Fruit fly (Drosophila melanogaster) whole organism, embryonic: Measurements from ENCODE around the gene ATPsynepsilonL.
A peak's percentile ranks its signal among the peaks of the same experiment; 100 is the strongest.

Experiments used
- Bgb ChIP-seq: fragments of 200-800 bp; sonication (Bioruptor generic); IDR thresholded peaks from 2 replicates; pipeline ENCODE4 v1.3.6; 2022; ENCODE audit warnings: missing biosample characterization, missing genetic modification characterization; ENCODE audit not compliant: partially characterized antibody
- CG10431 ChIP-seq: fragments of 200-800 bp; sonication (Bioruptor generic); optimal IDR thresholded peaks from 3 replicates; lab custom pipeline; 2018; ENCODE audit warnings: missing biosample characterization, mild to moderate bottlenecking, missing genetic modification characterization
- CG10565 ChIP-seq: fragments of 200-800 bp; sonication (Bioruptor generic); optimal IDR thresholded peaks from 3 replicates; lab custom pipeline; 2016; ENCODE audit warnings: missing biosample characterization, mild to moderate bottlenecking, missing genetic modification characterization
- CG11723 ChIP-seq: fragments of 200-800 bp; sonication (Bioruptor generic); optimal IDR thresholded peaks from 2 replicates; lab custom pipeline; 2017; ENCODE audit warnings: missing biosample characterization, mild to moderate bottlenecking, missing genetic modification characterization
- CG1233 ChIP-seq: fragments of 200-800 bp; sonication (Bioruptor generic); optimal IDR thresholded peaks from 4 replicates; lab custom pipeline; 2018; ENCODE audit warnings: missing biosample characterization, mild to moderate bottlenecking, missing genetic modification characterization
- CG12391 ChIP-seq: fragments of 200-800 bp; sonication (Bioruptor generic); optimal IDR thresholded peaks from 3 replicates; lab custom pipeline; 2018; ENCODE audit warnings: missing biosample characterization, mild to moderate bottlenecking, missing genetic modification characterization, moderate library complexity
- CG12659 ChIP-seq: fragments of 200-800 bp; sonication (Bioruptor generic); optimal IDR thresholded peaks from 3 replicates; lab custom pipeline; 2017; ENCODE audit warnings: mild to moderate bottlenecking, missing biosample characterization, missing genetic modification reagents, missing genetic modification characterization
- CG15011 ChIP-seq: fragments of 200-800 bp; sonication (Bioruptor generic); optimal IDR thresholded peaks from 3 replicates; lab custom pipeline; 2018; ENCODE audit warnings: missing biosample characterization, mild to moderate bottlenecking, missing genetic modification characterization
- CG15696 ChIP-seq: fragments of 200-800 bp; sonication (Bioruptor generic); optimal IDR thresholded peaks from 2 replicates; lab custom pipeline; 2019; ENCODE audit warnings: missing biosample characterization, mild to moderate bottlenecking, missing genetic modification characterization, moderate library complexity
- CG1603 ChIP-seq: fragments of 200-800 bp; sonication (Bioruptor generic); optimal IDR thresholded peaks from 2 replicates; lab custom pipeline; 2019; ENCODE audit warnings: missing biosample characterization, mild to moderate bottlenecking, missing genetic modification characterization, moderate library complexity
- CG17829 ChIP-seq: fragments of 200-800 bp; optimal IDR thresholded peaks from 2 replicates; lab custom pipeline; 2019; ENCODE audit warnings: missing biosample characterization, mild to moderate bottlenecking, missing genetic modification characterization, moderate library complexity
- CG2129 ChIP-seq: fragments of 200-800 bp; sonication (Bioruptor generic); IDR thresholded peaks from 2 replicates; pipeline ENCODE4 v1.3.6; 2022; ENCODE audit warnings: missing biosample characterization, missing genetic modification characterization; ENCODE audit not compliant: partially characterized antibody
- CG2199 ChIP-seq: fragments of 200-800 bp; sonication (Bioruptor generic); IDR thresholded peaks from 3 replicates; pipeline ENCODE4 v1.3.6; 2022; ENCODE audit warnings: missing biosample characterization, missing genetic modification characterization
- CG2202 ChIP-seq: fragments of 200-800 bp; sonication (Bioruptor generic); optimal IDR thresholded peaks from 2 replicates; lab custom pipeline; 2018; ENCODE audit warnings: missing biosample characterization, mild to moderate bottlenecking, missing genetic modification characterization
- CG32772 ChIP-seq: fragments of 200-800 bp; sonication (Bioruptor generic); IDR thresholded peaks from 2 replicates; pipeline ENCODE4 v1.3.6; 2022; ENCODE audit warnings: missing biosample characterization, missing genetic modification characterization
- CG34422 ChIP-seq: fragments of 200-800 bp; sonication (Bioruptor generic); IDR thresholded peaks from 3 replicates; pipeline ENCODE4 v1.3.6; 2022; ENCODE audit warnings: missing biosample characterization, missing genetic modification characterization
- CG3726 ChIP-seq: fragments of 200-800 bp; sonication (Bioruptor generic); IDR thresholded peaks from 3 replicates; pipeline ENCODE4, ENCODE4 v1.3.6; 2022; ENCODE audit warnings: missing biosample characterization, missing genetic modification characterization
- CG5245 ChIP-seq: fragments of 200-800 bp; sonication (Bioruptor generic); optimal IDR thresholded peaks from 3 replicates; lab custom pipeline; 2016; ENCODE audit warnings: missing biosample characterization, missing genetic modification characterization
- CG6254 ChIP-seq: fragments of 200-800 bp; sonication (Bioruptor generic); optimal IDR thresholded peaks from 3 replicates; lab custom pipeline; 2017; ENCODE audit warnings: mild to moderate bottlenecking, missing biosample characterization, missing genetic modification reagents, missing genetic modification characterization
- CG6813 ChIP-seq: fragments of 200-800 bp; sonication (Bioruptor generic); optimal IDR thresholded peaks from 2 replicates; lab custom pipeline; 2017; ENCODE audit warnings: missing biosample characterization, missing genetic modification characterization, mild to moderate bottlenecking, moderate library complexity, missing genetic modification reagents
- CG7372 ChIP-seq: fragments of 200-800 bp; sonication (Bioruptor generic); IDR thresholded peaks from 2 replicates; pipeline ENCODE4 v1.3.6; 2022; ENCODE audit warnings: missing biosample characterization, missing genetic modification characterization
- CG7928 ChIP-seq: fragments of 200-800 bp; sonication (Bioruptor generic); optimal IDR thresholded peaks from 2 replicates; lab custom pipeline; 2017; ENCODE audit warnings: missing biosample characterization, mild to moderate bottlenecking, missing genetic modification characterization
- CG9817 ChIP-seq: fragments of 200-800 bp; sonication (Bioruptor generic); optimal IDR thresholded peaks from 2 replicates; lab custom pipeline; 2018; ENCODE audit warnings: missing biosample characterization, mild to moderate bottlenecking, missing genetic modification characterization, moderate library complexity
- CoRest ChIP-seq: fragments of 200-800 bp; sonication (Bioruptor generic); optimal IDR thresholded peaks from 3 replicates; lab custom pipeline; 2018; ENCODE audit warnings: missing biosample characterization, mild to moderate bottlenecking, missing genetic modification characterization, moderate library complexity
- Doc3 ChIP-seq: fragments of 200-800 bp; sonication (Bioruptor generic); IDR thresholded peaks from 3 replicates; pipeline ENCODE4 v1.3.6; 2022; ENCODE audit warnings: missing biosample characterization, missing genetic modification characterization; ENCODE audit not compliant: partially characterized antibody
- Drgx ChIP-seq: fragments of 200-800 bp; sonication (Bioruptor generic); IDR thresholded peaks from 2 replicates; pipeline ENCODE4 v1.3.6; 2022; ENCODE audit warnings: missing biosample characterization, missing genetic modification characterization
- Jarid2 ChIP-seq: fragments of 200-800 bp; sonication (Bioruptor generic); optimal IDR thresholded peaks from 3 replicates; lab custom pipeline; 2017; ENCODE audit warnings: mild to moderate bottlenecking, missing biosample characterization, missing genetic modification reagents, missing genetic modification characterization
- Max ChIP-seq: fragments of 200-800 bp; sonication (Bioruptor generic); optimal IDR thresholded peaks from 2 replicates; lab custom pipeline; 2016; ENCODE audit warnings: missing biosample characterization, mild to moderate bottlenecking, missing genetic modification characterization
- Neu2 ChIP-seq: fragments of 200-800 bp; sonication (Bioruptor generic); optimal IDR thresholded peaks from 3 replicates; lab custom pipeline; 2016; ENCODE audit warnings: missing biosample characterization, missing genetic modification characterization, borderline replicate concordance
- Oli ChIP-seq: fragments of 200-800 bp; sonication (Bioruptor generic); optimal IDR thresholded peaks from 2 replicates; lab custom pipeline; 2018; ENCODE audit warnings: missing biosample characterization, mild to moderate bottlenecking, missing genetic modification characterization, moderate library complexity
- Optix ChIP-seq: fragments of 200-800 bp; sonication (Bioruptor generic); IDR thresholded peaks from 3 replicates; pipeline ENCODE4 v1.3.6; 2022; ENCODE audit warnings: missing biosample characterization, missing genetic modification characterization
- Pdp1 ChIP-seq, 2 experiments: fragments of 200-800 bp; sonication (Bioruptor generic); optimal IDR thresholded peaks; 3 replicates each; lab custom pipeline; 2016; ENCODE audit warnings: missing biosample characterization in 2 of 2, missing genetic modification characterization in 2 of 2, mild to moderate bottlenecking in 1 of 2, moderate library complexity in 1 of 2
- Sox100B ChIP-seq: fragments of 200-800 bp; sonication (Bioruptor generic); optimal IDR thresholded peaks from 3 replicates; lab custom pipeline; 2018; ENCODE audit warnings: missing biosample characterization, mild to moderate bottlenecking, missing genetic modification characterization
- Xrp1 ChIP-seq: fragments of 200-800 bp; sonication (Bioruptor generic); IDR thresholded peaks from 2 replicates; pipeline ENCODE4 v1.3.6; 2022; ENCODE audit warnings: missing biosample characterization, missing genetic modification characterization
- ara ChIP-seq: fragments of 200-800 bp; sonication (Bioruptor generic); IDR thresholded peaks from 2 replicates; pipeline ENCODE4 v1.3.6; 2022; ENCODE audit warnings: missing biosample characterization, missing genetic modification characterization
- dan ChIP-seq: fragments of 200-800 bp; sonication (Bioruptor generic); IDR thresholded peaks from 2 replicates; pipeline ENCODE4 v1.3.6; 2022; ENCODE audit warnings: missing biosample characterization, missing genetic modification characterization
- kay ChIP-seq: fragments of 200-800 bp; sonication (Bioruptor generic); optimal IDR thresholded peaks from 2 replicates; lab custom pipeline; 2016; ENCODE audit warnings: missing biosample characterization, missing genetic modification characterization
- lola ChIP-seq, 3 experiments: fragments of >200 bp in 2 of 3; fragments of 200-800 bp in 1 of 3; sonication (Bioruptor generic) in 1 of 3; optimal IDR thresholded peaks; 2 replicates each; lab custom pipeline; 2017 to 2019; ENCODE audit warnings: missing biosample characterization in 3 of 3, missing genetic modification characterization in 3 of 3, mild to moderate bottlenecking in 1 of 3, moderate library complexity in 1 of 3
- otp ChIP-seq: fragments of 200-800 bp; sonication (Bioruptor generic); IDR thresholded peaks from 3 replicates; pipeline ENCODE4, ENCODE4 v1.3.6; 2022; ENCODE audit warnings: missing biosample characterization, missing genetic modification characterization
- p53 ChIP-seq: fragments of 200-800 bp; sonication (Bioruptor generic); optimal IDR thresholded peaks from 2 replicates; lab custom pipeline; 2016; ENCODE audit warnings: missing biosample characterization, missing genetic modification characterization
- peb ChIP-seq: fragments of 200-800 bp; sonication (Bioruptor generic); IDR thresholded peaks from 2 replicates; pipeline ENCODE4 v1.3.6; 2022; ENCODE audit warnings: missing biosample characterization, missing genetic modification characterization
- schlank ChIP-seq: fragments of 200-800 bp; sonication (Bioruptor generic); optimal IDR thresholded peaks from 2 replicates; lab custom pipeline; 2018; ENCODE audit warnings: missing biosample characterization, mild to moderate bottlenecking, missing genetic modification characterization
- sens ChIP-seq: fragments of 200-800 bp; sonication (Bioruptor generic); peaks from one replicate; lab custom pipeline; 2016; ENCODE audit warnings: missing biosample characterization, missing genetic modification characterization
- sim ChIP-seq: fragments of 200-800 bp; sonication (Bioruptor generic); IDR thresholded peaks from 2 replicates; pipeline ENCODE4 v1.3.6; 2022; ENCODE audit warnings: missing biosample characterization, missing genetic modification characterization
- stwl ChIP-seq: fragments of 200-800 bp; sonication (Bioruptor generic); optimal IDR thresholded peaks from 3 replicates; lab custom pipeline; 2018; ENCODE audit warnings: missing biosample characterization, mild to moderate bottlenecking, missing genetic modification characterization, moderate library complexity
- unpg ChIP-seq: fragments of 200-800 bp; sonication (Bioruptor generic); optimal IDR thresholded peaks from 3 replicates; lab custom pipeline; 2018; ENCODE audit warnings: missing biosample characterization, mild to moderate bottlenecking, missing genetic modification characterization, moderate library complexity
- zfh1 ChIP-seq: fragments of 200-800 bp; sonication (Bioruptor generic); IDR thresholded peaks from 3 replicates; pipeline ENCODE4 v1.3.6; 2022; ENCODE audit warnings: missing biosample characterization, missing genetic modification characterization

The ATPsynepsilonL gene

DNA sequence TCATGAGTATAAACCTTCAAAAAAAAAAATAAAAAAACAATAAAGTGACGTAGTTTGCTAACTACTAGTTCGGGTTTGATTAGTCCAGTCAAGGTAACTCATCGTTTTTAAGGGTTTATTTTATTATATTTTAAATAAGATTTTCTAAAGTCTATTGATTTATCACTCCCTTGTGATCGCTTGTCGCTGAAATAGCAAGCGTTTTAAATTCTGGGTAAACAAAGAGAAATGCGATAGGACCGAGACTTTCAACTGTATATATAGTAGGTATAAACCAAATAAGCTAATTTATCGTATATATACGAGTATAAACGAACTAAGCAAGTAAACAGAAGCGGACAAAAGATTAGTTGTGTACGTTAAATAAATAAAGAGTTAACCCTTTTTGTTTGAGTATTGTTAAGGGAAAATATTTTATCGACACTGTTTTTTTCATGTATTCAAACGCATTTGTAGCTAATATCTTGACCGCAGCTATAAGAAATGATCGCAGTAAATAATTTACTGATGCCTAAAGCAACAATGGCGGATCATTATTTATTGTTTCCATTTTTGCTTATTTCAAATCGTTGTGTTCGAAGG, 47.0 kb downstream of the ATPsynepsilonL start (continued):
- TF ChIP-seq CG15011 (GFP tag; lab: Kevin White, UChicago) (no peak), Neu2 (no peak), CG34422 (GFP tag; lab: Robert Waterston, UW) (no peak), Bgb (GFP tag; lab: Robert Waterston, UW) (no peak)

DNA sequence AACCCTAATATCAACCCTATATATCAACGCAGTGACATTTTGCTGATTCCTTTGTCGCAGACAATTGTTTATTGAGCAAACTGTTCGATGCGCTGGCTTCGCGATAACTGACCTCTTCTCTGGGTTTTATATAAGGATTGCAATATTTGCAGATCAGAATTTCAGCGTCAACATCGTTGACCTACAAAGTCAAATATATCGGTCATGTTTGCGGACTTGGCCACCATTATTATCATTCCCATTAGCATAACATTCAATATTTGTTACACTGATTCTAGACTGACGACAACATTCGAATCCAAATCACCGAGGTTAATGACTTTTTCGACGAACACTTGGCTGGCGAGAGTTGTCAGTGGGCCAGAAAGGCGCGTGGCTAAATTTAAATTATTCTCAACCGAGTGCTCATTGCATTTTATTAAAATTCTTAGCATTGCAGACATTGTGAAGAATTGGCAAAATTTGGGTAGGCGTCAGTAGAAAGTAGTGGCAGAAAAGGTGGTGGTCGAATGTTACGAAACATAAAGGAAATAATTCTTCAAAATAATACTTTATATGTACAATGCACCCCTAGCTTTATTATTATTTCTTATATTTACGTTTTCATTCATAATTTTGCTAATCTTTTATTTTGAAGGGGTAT, 47.7 kb downstream of the ATPsynepsilonL start:
- TF ChIP-seq Jarid2 (GFP tag; lab: Kevin White, UChicago), result no peak
- TF ChIP-seq CG2199 (GFP tag; lab: Robert Waterston, UW), result 0 out of 3 replicates have a peak, but pooled peaks have one; percentile 36
- no peak for TF ChIP-seq Doc3 (GFP tag; lab: Robert Waterston, UW)
- no peak for TF ChIP-seq stwl (tag; lab: Kevin White, UChicago)
- TF ChIP-seq p53 (GFP tag; lab: Kevin White, UChicago), result no peak
- TF ChIP-seq ara (GFP tag; lab: Robert Waterston, UW), result no peak; the same call in 1 of the 2 replicates
- TF ChIP-seq Xrp1 (GFP tag; lab: Robert Waterston, UW), result 0 out of 2 replicates have a peak, but pooled peaks have one; percentile 10
- 0 out of 2 replicates have a peak, but pooled peaks have one; percentile 19 for TF ChIP-seq Drgx (GFP tag; lab: Robert Waterston, UW)
- no peak for TF ChIP-seq CG6254
- no peak for TF ChIP-seq CG10565 (GFP tag; lab: Kevin White, UChicago)
- TF ChIP-seq sens (GFP tag; lab: Kevin White, UChicago), result peak; percentile 85
- no peak for TF ChIP-seq CG9817
- TF ChIP-seq CG32772, result no peak
- TF ChIP-seq CG1603 (tag; lab: Kevin White, UChicago), result peak; percentile 25
- TF ChIP-seq peb (GFP tag; lab: Robert Waterston, UW), result no peak
- peak; percentile 44 for TF ChIP-seq CG6813 (GFP tag; lab: Kevin White, UChicago)
- no peak for TF ChIP-seq CG10431 (GFP tag; lab: Kevin White, UChicago)
- no peak for TF ChIP-seq CG1233 (GFP tag; lab: Kevin White, UChicago)
- no peak for TF ChIP-seq CG12659 (GFP tag; lab: Kevin White, UChicago)
- peak; percentile 6 for TF ChIP-seq CG15696 (tag; lab: Kevin White, UChicago)
- TF ChIP-seq Pdp1 (GFP tag; optimal IDR thresholded peaks at IDR 0.05; lab: Kevin White, UChicago), result peak in 1 of 2 experiments; percentile 16
- no peak for TF ChIP-seq CoRest (tag; lab: Kevin White, UChicago)
- TF ChIP-seq CG2129 (GFP tag; lab: Robert Waterston, UW), result no peak
- no peak for TF ChIP-seq Optix
- TF ChIP-seq lola (GFP tag; optimal IDR thresholded peaks at IDR 0.05; lab: Kevin White, UChicago), result no peak
- TF ChIP-seq CG12391 (tag; lab: Kevin White, UChicago), result no peak
- no peak for TF ChIP-seq Oli (tag; lab: Kevin White, UChicago)
- no peak for TF ChIP-seq dan
- 0 out of 2 replicates have a peak, but pooled peaks have one; percentile 53 for TF ChIP-seq sim
- TF ChIP-seq zfh1 (GFP tag; lab: Robert Waterston, UW), result peak; percentile 14; the same call in 1 of the 3 replicates
- TF ChIP-seq CG7372, result no peak
- no peak for TF ChIP-seq Sox100B (GFP tag; lab: Kevin White, UChicago)
- TF ChIP-seq CG17829 (tag; lab: Kevin White, UChicago), result no peak
- no peak for TF ChIP-seq kay (GFP tag; lab: Kevin White, UChicago)
- TF ChIP-seq CG3726 (GFP tag; lab: Robert Waterston, UW), result no peak
- TF ChIP-seq CG7928 (GFP tag; lab: Kevin White, UChicago), result no peak
- peak; percentile 34; the same call in 1 of the 3 replicates for TF ChIP-seq otp (GFP tag; lab: Robert Waterston, UW)
- TF ChIP-seq schlank (tag; lab: Kevin White, UChicago), result no peak
- TF ChIP-seq CG11723 (GFP tag; lab: Kevin White, UChicago), result no peak
- peak; percentile 7 for TF ChIP-seq CG5245 (GFP tag; lab: Kevin White, UChicago)
- TF ChIP-seq Max (GFP tag; lab: Kevin White, UChicago), result no peak
- no peak for TF ChIP-seq unpg (GFP tag; lab: Kevin White, UChicago)
- TF ChIP-seq CG2202, result peak; percentile 38
